Worm (Caenorhabditis elegans) whole organism, L4 larva: ENCODE data around the gene gipc-1.

Experiments used
- D1046.2 ChIP-seq: fragments of 200-800 bp; sonication (Bioruptor generic); IDR thresholded peaks from 2 replicates; pipeline ENCODE4 v1.3.6; 2022; ENCODE audit warnings: missing genetic modification characterization, missing compliant biosample characterization
- F44E2.7 ChIP-seq: fragments of 200-800 bp; sonication (Bioruptor generic); IDR thresholded peaks from 2 replicates; pipeline ENCODE4 v2.1.2; 2022; ENCODE audit warnings: missing genetic modification characterization, missing compliant biosample characterization
- F49E8.2 ChIP-seq: sonication (generic microtip); optimal IDR thresholded peaks from 2 replicates; lab custom pipeline; 2016; ENCODE audit warnings: missing compliant biosample characterization, mild to moderate bottlenecking, missing genetic modification characterization, borderline replicate concordance
- T20F7.1 ChIP-seq: fragments of 200-800 bp; sonication (Bioruptor generic); optimal IDR thresholded peaks from 2 replicates; lab custom pipeline; 2018; ENCODE audit warnings: mild to moderate bottlenecking, missing genetic modification characterization, missing compliant biosample characterization
- T26A8.4 ChIP-seq: fragments of 200-800 bp; sonication (Bioruptor generic); IDR thresholded peaks from 2 replicates; pipeline ENCODE4 v1.3.6; 2022; ENCODE audit warnings: missing genetic modification characterization, missing compliant biosample characterization
- Y5F2A.4 ChIP-seq: fragments of 200-800 bp; sonication (Bioruptor generic); optimal IDR thresholded peaks from 2 replicates; lab custom pipeline; 2018; ENCODE audit warnings: mild to moderate bottlenecking, missing genetic modification characterization, missing compliant biosample characterization
- ZK337.2 ChIP-seq: fragments of 200-800 bp; sonication (Bioruptor generic); IDR thresholded peaks from 2 replicates; pipeline ENCODE4 v1.3.6; 2022; ENCODE audit warnings: missing genetic modification reagents, missing genetic modification characterization, missing compliant biosample characterization
- ZK546.5 ChIP-seq, 2 experiments: sonication (generic microtip); optimal IDR thresholded peaks; 2 replicates each; lab custom pipeline; 2017; ENCODE audit warnings: missing biosample characterization in 2 of 2, missing genetic modification characterization in 2 of 2
- ama-1 ChIP-seq: fragments of 150-350 bp; optimal IDR thresholded peaks from 2 replicates; lab custom pipeline; 2014; ENCODE audit warnings: inconsistent platforms, mixed read lengths
- arid-1 ChIP-seq: fragments of 200-800 bp; sonication (Bioruptor generic); conservative IDR thresholded peaks from 2 replicates; pipeline ENCODE4 v1.3.6; 2022; ENCODE audit warnings: missing genetic modification reagents, missing genetic modification characterization, missing compliant biosample characterization
- attf-4 ChIP-seq: sonication (generic microtip); optimal IDR thresholded peaks from 3 replicates; lab custom pipeline; 2017; ENCODE audit warnings: missing biosample characterization, missing genetic modification characterization
- ceh-20 ChIP-seq: fragments of 200-800 bp; sonication (Bioruptor generic); IDR thresholded peaks from 2 replicates; pipeline ENCODE4 v1.3.6; 2022; ENCODE audit warnings: missing genetic modification reagents, missing genetic modification characterization, missing compliant biosample characterization
- ceh-28 ChIP-seq: fragments of 150-350 bp; optimal IDR thresholded peaks from 2 replicates; lab custom pipeline; 2014; ENCODE audit warnings: missing biosample characterization, missing genetic modification reagents, missing genetic modification characterization
- ceh-44 ChIP-seq: fragments of 200-800 bp; sonication (Bioruptor generic); IDR thresholded peaks from 2 replicates; pipeline ENCODE4 v1.3.6; 2022; ENCODE audit warnings: missing genetic modification reagents, missing genetic modification characterization, missing compliant biosample characterization
- ces-1 ChIP-seq: fragments of 150-350 bp; sonication (generic microtip); optimal IDR thresholded peaks from 4 replicates; lab custom pipeline; 2014; ENCODE audit warnings: missing biosample characterization, missing genetic modification reagents, missing genetic modification characterization
- daf-19 ChIP-seq: fragments of 200-800 bp; sonication (Bioruptor generic); conservative IDR thresholded peaks from 2 replicates; pipeline ENCODE4 v1.3.6; 2022; ENCODE audit warnings: missing genetic modification characterization, missing compliant biosample characterization
- dmd-9 ChIP-seq: fragments of 200-800 bp; sonication (Bioruptor generic); IDR thresholded peaks from 2 replicates; pipeline ENCODE4 v1.3.6; 2022; ENCODE audit warnings: missing genetic modification reagents, missing genetic modification characterization, missing compliant biosample characterization
- dpl-1 ChIP-seq: fragments of 150-350 bp; optimal IDR thresholded peaks from 2 replicates; lab custom pipeline; 2014; ENCODE audit warnings: missing biosample characterization, missing genetic modification reagents, missing genetic modification characterization
- egl-27 ChIP-seq: sonication (generic microtip); optimal IDR thresholded peaks from 3 replicates; lab custom pipeline; 2017; ENCODE audit warnings: missing biosample characterization, missing genetic modification reagents, missing genetic modification characterization
- fkh-10 ChIP-seq: fragments of 150-350 bp; optimal IDR thresholded peaks from 2 replicates; lab custom pipeline; 2014; ENCODE audit warnings: missing biosample characterization, missing genetic modification reagents, missing genetic modification characterization
- hif-1 ChIP-seq, 2 experiments: sonication (generic microtip); optimal IDR thresholded peaks; 2 replicates each; lab custom pipeline; 2016 to 2017; ENCODE audit warnings: missing compliant biosample characterization in 2 of 2, missing genetic modification characterization in 2 of 2, missing genetic modification reagents in 2 of 2, missing genotype in 2 of 2, mild to moderate bottlenecking in 1 of 2
- hlh-11 ChIP-seq: fragments of 200-800 bp; sonication (Bioruptor generic); optimal IDR thresholded peaks from 2 replicates; lab custom pipeline; 2018; ENCODE audit warnings: mild to moderate bottlenecking, missing genetic modification characterization, missing compliant biosample characterization
- jun-1 ChIP-seq: fragments of 150-350 bp; optimal IDR thresholded peaks from 2 replicates; lab custom pipeline; 2014; ENCODE audit warnings: missing biosample characterization, missing genetic modification reagents, missing genetic modification characterization
- lin-13 ChIP-seq: fragments of 150-350 bp; optimal IDR thresholded peaks from 2 replicates; lab custom pipeline; 2014; ENCODE audit warnings: missing biosample characterization, missing genetic modification reagents, missing genetic modification characterization
- lin-15B ChIP-seq: fragments of 150-350 bp; sonication (generic microtip); optimal IDR thresholded peaks from 3 replicates; lab custom pipeline; 2014; ENCODE audit warnings: missing biosample characterization, missing genetic modification characterization
- lin-29 ChIP-seq: fragments of 200-800 bp; sonication (Bioruptor generic); IDR thresholded peaks from 2 replicates; pipeline ENCODE4 v1.3.6; 2022; ENCODE audit warnings: missing genetic modification reagents, missing genetic modification characterization, missing compliant biosample characterization
- lin-39 ChIP-seq: fragments of 150-350 bp; optimal IDR thresholded peaks from 2 replicates; lab custom pipeline; 2014; ENCODE audit warnings: missing biosample characterization, missing genetic modification reagents, missing genetic modification characterization
- madf-5 ChIP-seq, 2 experiments: fragments of 200-800 bp; sonication (Bioruptor generic); IDR thresholded peaks; 2 replicates each; pipeline ENCODE4 v1.3.6; 2022; ENCODE audit warnings: missing compliant biosample characterization in 2 of 2, missing genetic modification characterization in 2 of 2
- mep-1 ChIP-seq: fragments of 150-350 bp; sonication (generic microtip); optimal IDR thresholded peaks from 3 replicates; lab custom pipeline; 2014; ENCODE audit warnings: missing biosample characterization, missing genetic modification characterization
- mes-2 ChIP-seq: sonication (generic microtip); optimal IDR thresholded peaks from 2 replicates; lab custom pipeline; 2016; ENCODE audit warnings: missing genotype, mild to moderate bottlenecking, missing genetic modification characterization, missing compliant biosample characterization; ENCODE audit not compliant: poor library complexity, severe bottlenecking
- nhr-102 ChIP-seq: sonication (generic microtip); optimal IDR thresholded peaks from 2 replicates; lab custom pipeline; 2016; ENCODE audit warnings: mild to moderate bottlenecking, missing genetic modification characterization, moderate library complexity, missing compliant biosample characterization
- nhr-111 ChIP-seq: fragments of 200-800 bp; sonication (Bioruptor generic); optimal IDR thresholded peaks from 2 replicates; lab custom pipeline; 2018; ENCODE audit warnings: mild to moderate bottlenecking, missing genetic modification characterization, missing compliant biosample characterization
- nhr-237 ChIP-seq: sonication (generic microtip); optimal IDR thresholded peaks from 2 replicates; lab custom pipeline; 2017; ENCODE audit warnings: missing biosample characterization, missing genetic modification characterization
- nhr-25 ChIP-seq: sonication (generic microtip); optimal IDR thresholded peaks from 2 replicates; lab custom pipeline; 2017; ENCODE audit warnings: missing genetic modification characterization, mild to moderate bottlenecking, missing compliant biosample characterization, antibody characterized with exemption, moderate library complexity, borderline replicate concordance; ENCODE audit not compliant: insufficient read depth
- nhr-28 ChIP-seq: fragments of 150-350 bp; optimal IDR thresholded peaks from 2 replicates; lab custom pipeline; 2014; ENCODE audit warnings: missing biosample characterization, missing genetic modification characterization
- nhr-48 ChIP-seq: sonication (generic microtip); optimal IDR thresholded peaks from 2 replicates; lab custom pipeline; 2016; ENCODE audit warnings: mild to moderate bottlenecking, missing genetic modification characterization, missing compliant biosample characterization
- nhr-6 ChIP-seq: fragments of 150-350 bp; optimal IDR thresholded peaks from 2 replicates; lab custom pipeline; 2014; ENCODE audit warnings: missing biosample characterization, missing genetic modification characterization
- nhr-76 ChIP-seq: fragments of 150-350 bp; optimal IDR thresholded peaks from 2 replicates; lab custom pipeline; 2014; ENCODE audit warnings: missing biosample characterization, missing genetic modification characterization
- nhr-77 ChIP-seq: fragments of 150-350 bp; optimal IDR thresholded peaks from 2 replicates; lab custom pipeline; 2014; ENCODE audit warnings: missing biosample characterization, missing genetic modification characterization
- php-3 ChIP-seq: fragments of 200-800 bp; sonication (Bioruptor generic); IDR thresholded peaks from 2 replicates; pipeline ENCODE4 v1.3.6; 2022; ENCODE audit warnings: missing genetic modification reagents, missing genetic modification characterization, missing compliant biosample characterization
- rbr-2 ChIP-seq: sonication (generic microtip); optimal IDR thresholded peaks from 2 replicates; lab custom pipeline; 2016; ENCODE audit warnings: missing genotype, missing genetic modification characterization, missing compliant biosample characterization
- saeg-2 ChIP-seq: fragments of 200-800 bp; sonication (Bioruptor generic); IDR thresholded peaks from 2 replicates; pipeline ENCODE4 v1.3.6; 2022; ENCODE audit warnings: missing genetic modification reagents, missing genetic modification characterization, missing compliant biosample characterization
- sdz-12 ChIP-seq: fragments of 200-800 bp; sonication (Bioruptor generic); optimal IDR thresholded peaks from 2 replicates; lab custom pipeline; 2018; ENCODE audit warnings: mild to moderate bottlenecking, missing genetic modification characterization, missing compliant biosample characterization
- set-16 ChIP-seq: fragments of 200-800 bp; sonication (Bioruptor generic); IDR thresholded peaks from 2 replicates; pipeline ENCODE4 v1.3.6; 2022; ENCODE audit warnings: missing genetic modification reagents, missing genetic modification characterization, missing compliant biosample characterization
- skn-1 ChIP-seq: fragments of 150-350 bp; optimal IDR thresholded peaks from 2 replicates; lab custom pipeline; 2014; ENCODE audit warnings: missing biosample characterization, missing genetic modification characterization
- spr-3 ChIP-seq: fragments of 200-800 bp; sonication (Bioruptor generic); optimal IDR thresholded peaks from 2 replicates; lab custom pipeline; 2018; ENCODE audit warnings: mild to moderate bottlenecking, missing genetic modification characterization, missing compliant biosample characterization
- unc-39 ChIP-seq: sonication (generic microtip); optimal IDR thresholded peaks from 2 replicates; lab custom pipeline; 2017; ENCODE audit warnings: missing biosample characterization, missing genetic modification characterization
- vab-7 ChIP-seq: fragments of 200-800 bp; sonication (Bioruptor generic); IDR thresholded peaks from 2 replicates; pipeline ENCODE4 v1.3.6; 2022; ENCODE audit warnings: missing genetic modification reagents, missing genetic modification characterization, missing compliant biosample characterization
- zfp-3 ChIP-seq: fragments of 200-800 bp; sonication (Bioruptor generic); conservative IDR thresholded peaks from 2 replicates; pipeline ENCODE4 v1.3.6; 2022; ENCODE audit warnings: missing genetic modification reagents, missing genetic modification characterization, missing compliant biosample characterization
- zip-2 ChIP-seq: fragments of 150-350 bp; optimal IDR thresholded peaks from 2 replicates; lab custom pipeline; 2014; ENCODE audit warnings: missing biosample characterization, missing genetic modification characterization
- ztf-11 ChIP-seq: fragments of 150-350 bp; optimal IDR thresholded peaks from 2 replicates; lab custom pipeline; 2014; ENCODE audit warnings: missing biosample characterization, missing genetic modification characterization

The gipc-1 gene

DNA sequence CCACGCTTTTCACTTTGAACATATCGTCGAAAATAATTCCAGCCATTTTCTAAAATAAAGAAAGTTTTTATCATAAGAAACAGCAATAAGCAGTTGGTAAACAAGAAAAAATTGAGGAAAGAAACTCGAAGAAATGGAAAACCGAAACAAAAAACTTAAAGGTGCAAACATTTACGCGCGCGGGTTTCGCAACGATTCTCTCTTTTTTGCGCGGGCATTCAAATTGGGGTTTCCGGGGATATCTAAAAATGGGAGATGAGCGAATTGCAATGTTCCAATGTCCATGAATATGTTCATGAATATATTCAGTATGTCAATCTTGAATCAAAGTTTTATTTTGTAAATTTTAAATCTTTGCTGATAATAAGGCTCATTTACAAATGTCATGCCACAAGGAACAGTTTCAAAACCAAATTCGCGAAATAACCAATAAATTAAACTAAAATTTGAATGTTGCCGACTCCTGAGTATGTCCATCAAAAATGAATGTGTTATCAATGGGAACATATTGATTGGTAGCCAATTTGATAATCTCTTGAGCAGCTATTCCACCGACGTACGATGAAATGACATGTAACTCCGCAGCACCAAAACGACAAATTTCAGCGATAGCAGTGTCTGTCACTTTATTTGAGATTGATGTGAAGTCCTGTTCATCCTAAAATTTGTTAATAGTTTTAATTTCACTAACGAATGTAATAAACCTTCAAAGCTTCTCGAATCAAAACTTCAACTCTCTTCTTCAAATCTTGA is 47.6 kb downstream of the gipc-1 start, which contains the start of gene rpb-8 (continued):
- TF ChIP-seq set-16 (GFP tag; lab: Robert Waterston, UW): no peak
- no peak for TF ChIP-seq arid-1 (GFP tag; lab: Robert Waterston, UW)
- TF ChIP-seq ceh-28 (tag; lab: Kevin White, UChicago): no peak
- TF ChIP-seq hlh-11 (tag; lab: Kevin White, UChicago): no peak
- TF ChIP-seq rbr-2 (tag; lab: Kevin White, UChicago): peak; percentile 16
- TF ChIP-seq D1046.2: no peak
- no peak for TF ChIP-seq php-3 (GFP tag; lab: Robert Waterston, UW)
- peak; percentile 34 for TF ChIP-seq mep-1
- no peak for TF ChIP-seq attf-4 (tag; lab: Kevin White, UChicago)
- TF ChIP-seq nhr-28 (tag; lab: Kevin White, UChicago): no peak
- TF ChIP-seq F44E2.7 (GFP tag; lab: Robert Waterston, UW): no peak
- TF ChIP-seq madf-5 (GFP tag; IDR thresholded peaks at IDR 0.05; lab: Robert Waterston, UW): no peak
- TF ChIP-seq hif-1 (tag; optimal IDR thresholded peaks at IDR 0.05; lab: Kevin White, UChicago): peak in 1 of 2 experiments; percentile 28
- no peak for TF ChIP-seq ces-1 (GFP tag; lab: Kevin White, UChicago)
- TF ChIP-seq sdz-12 (GFP tag; lab: Kevin White, UChicago): no peak
- no peak for TF ChIP-seq nhr-48 (tag; lab: Kevin White, UChicago)
- TF ChIP-seq nhr-76 (tag; lab: Kevin White, UChicago): no peak
- TF ChIP-seq F49E8.2 (tag; lab: Kevin White, UChicago): no peak
- no peak for TF ChIP-seq zip-2 (tag; lab: Kevin White, UChicago)
- TF ChIP-seq vab-7: no peak
- no peak for TF ChIP-seq ZK546.5 (tag; optimal IDR thresholded peaks at IDR 0.05; lab: Kevin White, UChicago)
- TF ChIP-seq nhr-6: peak; percentile 14
- no peak for TF ChIP-seq spr-3 (GFP tag; lab: Kevin White, UChicago)
- TF ChIP-seq ZK337.2: no peak
- TF ChIP-seq lin-29: no peak
- TF ChIP-seq lin-15B (tag; lab: Kevin White, UChicago): no peak
- no peak for TF ChIP-seq ztf-11
- TF ChIP-seq nhr-237 (tag; lab: Kevin White, UChicago): no peak
- no peak for TF ChIP-seq ceh-44 (GFP tag; lab: Robert Waterston, UW)
- TF ChIP-seq nhr-111 (GFP tag; lab: Kevin White, UChicago): no peak
- no peak for TF ChIP-seq fkh-10 (GFP tag; lab: Kevin White, UChicago)
- no peak for TF ChIP-seq jun-1
- TF ChIP-seq nhr-25 (tag; lab: Kevin White, UChicago): no peak
- TF ChIP-seq lin-39 (tag; lab: Kevin White, UChicago): no peak
- no peak for TF ChIP-seq dmd-9 (GFP tag; lab: Robert Waterston, UW)
- no peak for TF ChIP-seq nhr-102 (tag; lab: Kevin White, UChicago)
- no peak for TF ChIP-seq zfp-3 (GFP tag; lab: Robert Waterston, UW)
- TF ChIP-seq dpl-1 (GFP tag; lab: Kevin White, UChicago): peak; percentile 90
- no peak for TF ChIP-seq unc-39
- TF ChIP-seq egl-27: no peak
- TF ChIP-seq ceh-20: no peak
- TF ChIP-seq nhr-77: no peak
- no peak for TF ChIP-seq lin-13 (GFP tag; lab: Kevin White, UChicago)
- TF ChIP-seq mes-2: peak; percentile 76
- no peak for TF ChIP-seq T20F7.1 (GFP tag; lab: Kevin White, UChicago)
- no peak for TF ChIP-seq daf-19 (GFP tag; lab: Robert Waterston, UW)
- no peak for TF ChIP-seq ama-1
- no peak for TF ChIP-seq saeg-2 (GFP tag; lab: Robert Waterston, UW)
- no peak for TF ChIP-seq skn-1 (tag; lab: Kevin White, UChicago)
- no peak for TF ChIP-seq Y5F2A.4 (GFP tag; lab: Kevin White, UChicago)
- no peak for TF ChIP-seq T26A8.4
